Worm (Caenorhabditis elegans): ENCODE results near the gene T12C9.7.

DNA sequence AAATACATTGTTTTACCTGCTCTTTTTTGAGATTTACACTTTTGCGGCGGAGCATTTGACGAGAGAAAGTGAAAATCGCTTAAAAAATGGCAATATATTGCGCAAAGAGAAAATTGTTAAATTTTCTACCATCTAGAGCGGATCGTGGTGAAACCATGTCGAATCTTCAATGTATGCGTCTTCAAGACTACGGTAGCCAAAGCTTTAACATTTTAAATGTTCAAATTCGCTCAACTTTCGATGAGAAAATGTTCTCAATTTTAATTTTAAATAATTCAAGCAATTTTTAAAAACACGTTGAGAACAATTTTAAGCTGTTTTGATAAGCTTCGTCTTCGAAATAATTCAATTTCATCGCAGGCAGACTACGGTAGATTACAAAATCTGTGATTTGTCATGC lies 454 bp downstream of the T12C9.7 start:
- no peak for TF ChIP-seq aly-1 (tag; optimal IDR thresholded peaks at IDR 0.05)
- no peak for TF ChIP-seq pes-1 (GFP tag; IDR thresholded peaks at IDR 0.05)
- no peak for TF ChIP-seq scrt-1 (GFP tag; IDR thresholded peaks at IDR 0.05)
- TF ChIP-seq hmg-4 (GFP tag; optimal IDR thresholded peaks at IDR 0.05), result no peak
- no peak for TF ChIP-seq ama-1 (optimal IDR thresholded peaks at IDR 0.05)
- no peak for TF ChIP-seq flt-1 (GFP tag; IDR thresholded peaks at IDR 0.05)

Data from whole organism, early embryonic.